Worm (Caenorhabditis elegans): Measurements from ENCODE around the gene fbxb-30.
"Not testable (repeated sequence)": the region's sequence is repeated elsewhere in the genome, so short reads cannot be mapped to it uniquely, and the experiment has no call there.

The fbxb-30 gene

ce11 chrII:968106-968505 is 33.1 kb downstream of the fbxb-30 start, which contains the start of gene C32B5.6:
C32B5.6 (plus strand) TSS chrII:968406.
- TF ChIP-seq rec-8 (tag; optimal IDR thresholded peaks at IDR 0.05); aptf-3 (GFP tag; IDR thresholded peaks at IDR 0.05); nhr-80 (tag; optimal IDR thresholded peaks at IDR 0.05): not testable (repeated sequence)

DNA sequence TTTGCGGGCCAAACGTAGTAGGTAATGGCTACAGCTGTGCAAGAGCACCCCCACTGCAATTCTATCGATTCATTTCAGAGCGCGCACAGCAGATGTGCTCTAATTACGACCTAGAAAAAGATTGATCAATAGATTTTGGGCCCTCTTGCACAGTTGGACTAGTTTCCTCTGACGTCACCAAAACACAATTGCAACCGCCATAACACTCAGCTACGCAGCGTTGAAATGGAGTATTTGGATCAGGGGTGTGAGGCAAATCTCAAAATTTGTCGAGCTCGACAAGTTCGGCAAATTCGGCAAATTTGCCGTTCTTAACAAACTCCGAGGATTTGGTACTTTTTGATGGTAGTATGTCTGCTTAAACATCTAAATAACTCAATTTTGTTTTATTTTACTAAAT is 34.3 kb downstream of the fbxb-30 start, which contains the start of gene fbxc-18:
Gene fbxc-18 (minus strand): TSS at position 101 of the 400 bp plus-strand sequence.
- not testable (repeated sequence) for TF ChIP-seq hmg-1.2 (GFP tag; IDR thresholded peaks at IDR 0.05); bed-2 (GFP tag; IDR thresholded peaks at IDR 0.05); snpc-4 (GFP tag; optimal IDR thresholded peaks at IDR 0.05); snpc-4 (tag; optimal IDR thresholded peaks at IDR 0.05)

DNA sequence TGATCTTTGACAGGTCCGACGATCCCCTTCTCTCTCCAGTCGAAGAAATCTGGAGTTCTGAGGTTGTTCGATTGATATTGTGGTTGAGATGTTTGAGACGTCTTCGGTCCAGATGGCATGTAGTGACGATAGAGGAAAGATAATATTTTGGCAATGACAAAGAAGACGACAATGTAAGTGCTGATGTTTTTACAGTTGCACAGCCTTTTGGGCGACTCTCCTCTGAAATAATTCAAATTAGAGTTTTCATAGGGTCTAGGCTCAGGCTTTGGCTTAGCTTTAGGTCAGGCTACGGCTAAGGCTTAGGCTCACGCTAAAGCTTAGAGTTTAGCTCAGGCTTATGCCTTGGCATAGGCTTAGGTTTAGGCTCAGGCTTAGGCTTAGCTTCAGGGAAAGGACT is 39.3 kb downstream of the fbxb-30 start, which contains the start of gene C32B5.13:
Gene C32B5.13 (minus strand): TSS at position 101 of the 400 bp plus-strand sequence.
- TF ChIP-seq lin-26 (GFP tag; IDR thresholded peaks at IDR 0.05), result 0 out of 2 replicates have a peak, but pooled peaks have one; percentile 24
- TF ChIP-seq hlh-12 (tag; optimal IDR thresholded peaks at IDR 0.05), result no peak

DNA sequence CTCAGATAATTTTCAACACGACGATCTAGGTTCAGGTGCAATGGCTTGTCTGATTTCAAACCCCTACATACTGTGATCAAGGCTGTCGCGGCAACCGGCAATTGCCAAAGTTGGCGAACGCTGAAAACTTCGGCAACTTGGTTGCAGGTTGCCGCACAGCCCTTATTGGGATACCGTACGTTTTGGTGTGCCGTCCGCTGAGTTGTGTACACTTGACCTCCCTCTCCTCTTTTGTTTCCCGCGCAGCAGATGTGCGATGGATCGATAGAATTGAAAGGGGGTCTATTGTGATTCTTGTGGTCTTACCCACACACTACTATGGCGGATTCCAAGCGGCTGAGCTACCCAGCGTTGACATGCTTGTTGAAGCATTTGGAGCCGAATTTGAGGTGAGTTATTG is 41.0 kb downstream of the fbxb-30 start, which contains the start of the genes C32B5.18 and C32B5.7:
Gene C32B5.18 (plus strand): TSS at position 301 of the 400 bp plus-strand sequence.
Gene C32B5.7 (plus strand): TSS at position 311 of the 400 bp plus-strand sequence.
- no peak for TF ChIP-seq hmg-1.2 (GFP tag; IDR thresholded peaks at IDR 0.05)
- TF ChIP-seq tbx-9 (tag; optimal IDR thresholded peaks at IDR 0.05; ENCODE audit: borderline replicate concordance), result no peak
- 0 out of 2 replicates have a peak, but pooled peaks have one; percentile 29 for TF ChIP-seq egl-18 (GFP tag; IDR thresholded peaks at IDR 0.05)
- TF ChIP-seq madf-3 (GFP tag; IDR thresholded peaks at IDR 0.05), result 0 out of 2 replicates have a peak, but pooled peaks have one; percentile 36

DNA sequence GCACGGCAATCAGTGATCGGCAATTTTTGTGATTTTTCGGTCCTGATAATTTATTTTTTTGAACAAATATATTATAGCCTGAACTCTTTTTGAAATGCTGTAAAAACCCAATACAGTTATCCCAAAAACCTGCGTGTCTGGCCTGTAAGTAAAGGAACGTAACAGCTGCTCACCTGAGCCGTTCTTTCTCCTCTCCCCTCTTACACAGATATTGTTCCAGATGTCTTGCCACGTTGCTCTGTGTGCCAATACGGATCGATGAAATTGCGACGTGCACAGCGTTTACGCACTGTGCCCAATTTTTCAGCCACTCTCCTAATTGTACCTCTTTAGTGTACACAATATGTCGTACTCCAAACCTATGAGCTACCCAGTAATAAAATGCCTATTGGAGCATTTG is 42.6 kb downstream of the fbxb-30 start, which contains the start of gene sdz-4:
Gene sdz-4 (plus strand): TSS at position 301 of the 400 bp plus-strand sequence.
- no peak for TF ChIP-seq D2030.7 (GFP tag; IDR thresholded peaks at IDR 0.05)
- no peak for TF ChIP-seq cebp-1 (GFP tag; IDR thresholded peaks at IDR 0.05)
- no peak for TF ChIP-seq cebp-1 (tag; optimal IDR thresholded peaks at IDR 0.05)
- TF ChIP-seq lir-1 (GFP tag; conservative IDR thresholded peaks at IDR 0.05), result no peak
- no peak for TF ChIP-seq T07F8.4 (tag; optimal IDR thresholded peaks at IDR 0.05)
- TF ChIP-seq dox-1 (GFP tag; IDR thresholded peaks at IDR 0.05), result no peak
- no peak for TF ChIP-seq pha-4 (tag; optimal IDR thresholded peaks at IDR 0.05)
- TF ChIP-seq atf-7 (tag; optimal IDR thresholded peaks at IDR 0.05), result no peak
- TF ChIP-seq Y53G8AR.9 (GFP tag; conservative IDR thresholded peaks at IDR 0.05), result no peak
- TF ChIP-seq nhr-27 (tag; optimal IDR thresholded peaks at IDR 0.05), result no peak
- TF ChIP-seq zfh-2 (GFP tag; conservative IDR thresholded peaks at IDR 0.05), result no peak
- no peak for TF ChIP-seq ceh-40 (GFP tag; IDR thresholded peaks at IDR 0.05)
- TF ChIP-seq zim-3 (tag; optimal IDR thresholded peaks at IDR 0.05), result no peak
- TF ChIP-seq ceh-27 (GFP tag; optimal IDR thresholded peaks at IDR 0.05), result no peak
- no peak for TF ChIP-seq F57A8.1 (GFP tag; optimal IDR thresholded peaks at IDR 0.05)
- no peak for TF ChIP-seq aptf-3 (GFP tag; IDR thresholded peaks at IDR 0.05)
- no peak for TF ChIP-seq nhr-120 (GFP tag; IDR thresholded peaks at IDR 0.05)
- no peak for TF ChIP-seq ccch-3 (GFP tag; optimal IDR thresholded peaks at IDR 0.05)
- no peak for TF ChIP-seq attf-6 (GFP tag; IDR thresholded peaks at IDR 0.05)

DNA sequence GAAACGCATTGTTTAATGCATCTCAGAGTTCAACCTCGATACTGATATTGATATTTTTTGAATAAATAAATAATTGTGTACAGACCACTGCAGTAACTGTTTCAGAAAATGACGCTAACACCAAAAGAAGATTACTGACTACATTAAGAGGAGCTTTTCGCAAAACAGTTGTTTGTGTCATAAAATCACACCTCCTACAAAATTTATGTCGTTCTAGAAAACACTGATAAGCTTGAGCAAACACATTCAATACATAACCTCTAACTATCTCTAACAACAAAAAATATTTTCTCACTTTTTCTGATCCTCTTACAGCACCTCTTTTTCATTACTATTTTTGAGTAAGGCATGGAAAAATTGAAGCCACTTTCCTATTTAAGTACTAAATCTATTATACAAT is 46.6 kb downstream of the fbxb-30 start, which contains the start of gene fbxc-7:
Gene fbxc-7 (plus strand): TSS at position 301 of the 400 bp plus-strand sequence.
- not testable (repeated sequence) for TF ChIP-seq egl-18 (GFP tag; IDR thresholded peaks at IDR 0.05); hrde-1 (tag; optimal IDR thresholded peaks at IDR 0.05; ENCODE audit: borderline replicate concordance); K12H6.12 (tag; optimal IDR thresholded peaks at IDR 0.05)

Measured in whole organism, young adult.